Worm (Caenorhabditis elegans) whole organism, mixed stage, embryonic: ENCODE measurements around the gene mlc-6.

Experiments used
- lin-13 ChIP-seq: fragments of 150-350 bp; optimal IDR thresholded peaks from 2 replicates; lab custom pipeline; 2014; ENCODE audit warnings: missing biosample characterization, missing genetic modification characterization
- lin-32 ChIP-seq: fragments of 200-800 bp; sonication (Bioruptor generic); optimal IDR thresholded peaks from 2 replicates; lab custom pipeline; 2018; ENCODE audit warnings: mild to moderate bottlenecking, missing genetic modification characterization, missing compliant biosample characterization
- nhr-12 ChIP-seq: fragments of 150-350 bp; optimal IDR thresholded peaks from 2 replicates; lab custom pipeline; 2014; ENCODE audit warnings: missing biosample characterization, missing genetic modification characterization
- nhr-28 ChIP-seq: fragments of 150-350 bp; optimal IDR thresholded peaks from 2 replicates; lab custom pipeline; 2014; ENCODE audit warnings: missing biosample characterization, missing genetic modification characterization
- pha-4 ChIP-seq: fragments of 150-350 bp; optimal IDR thresholded peaks from 2 replicates; lab custom pipeline; 2018; ENCODE audit warnings: missing biosample characterization, missing genetic modification reagents, missing genetic modification characterization

DNA sequence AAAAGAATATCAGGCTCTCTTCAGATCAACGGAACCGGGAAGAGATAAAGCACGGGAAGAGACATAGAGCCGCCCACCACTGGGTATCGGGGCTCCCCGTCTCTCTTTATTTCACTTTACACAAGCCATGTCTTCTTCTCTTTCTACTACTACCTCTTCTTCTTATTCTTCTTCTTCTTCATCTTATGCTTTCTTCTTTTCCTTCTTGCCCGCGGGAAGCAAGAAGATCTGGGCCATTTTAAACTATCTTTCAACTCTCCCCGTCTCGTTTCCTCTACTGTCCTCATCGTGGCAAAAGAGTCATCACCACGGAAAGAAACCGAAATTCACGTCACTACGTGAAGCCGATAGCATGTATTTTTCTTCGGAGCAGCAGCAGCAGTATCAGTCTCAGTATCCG, 46.2 kb upstream of the mlc-6 start:
- no peak for TF ChIP-seq pha-4 (tag; lab: Kevin White, UChicago)
- TF ChIP-seq lin-32 (GFP tag; lab: Kevin White, UChicago), result no peak
- TF ChIP-seq nhr-28 (tag; lab: Kevin White, UChicago), result no peak
- TF ChIP-seq lin-13 (tag; lab: Kevin White, UChicago), result no peak
- no peak for TF ChIP-seq nhr-12 (tag; lab: Kevin White, UChicago)
